Worm (Caenorhabditis elegans): Measurements from ENCODE around the gene F53F4.18.

Gene F53F4.18

ce11 chrV:13625517-13626097 lies 35.7 kb downstream of the F53F4.18 start, which contains the start of the genes nduv-2 and F53F4.12 (continued):
- TF ChIP-seq unc-130 (GFP tag; optimal IDR thresholded peaks at IDR 0.05) = peak; percentile 10
- TF ChIP-seq unc-62 (GFP tag; optimal IDR thresholded peaks at IDR 0.05 in 1 of 2) = no peak
- TF ChIP-seq unc-62 (tag; optimal IDR thresholded peaks at IDR 0.05) = no peak
- no peak for TF ChIP-seq dmd-8 (GFP tag; IDR thresholded peaks at IDR 0.05)
- no peak for TF ChIP-seq dve-1 (tag; optimal IDR thresholded peaks at IDR 0.05; ENCODE audit: insufficient read depth)
- no peak for TF ChIP-seq fos-1 (tag; optimal IDR thresholded peaks at IDR 0.05)
- peak; percentile 3 for TF ChIP-seq dpl-1 (GFP tag; optimal IDR thresholded peaks at IDR 0.05)
- no peak for TF ChIP-seq nhr-42 (GFP tag; IDR thresholded peaks at IDR 0.05)
- no peak for TF ChIP-seq ceh-28 (tag; optimal IDR thresholded peaks at IDR 0.05)
- no peak for TF ChIP-seq nhr-41 (GFP tag; IDR thresholded peaks at IDR 0.05)
- TF ChIP-seq aly-2 (tag; optimal IDR thresholded peaks at IDR 0.05) = no peak

DNA sequence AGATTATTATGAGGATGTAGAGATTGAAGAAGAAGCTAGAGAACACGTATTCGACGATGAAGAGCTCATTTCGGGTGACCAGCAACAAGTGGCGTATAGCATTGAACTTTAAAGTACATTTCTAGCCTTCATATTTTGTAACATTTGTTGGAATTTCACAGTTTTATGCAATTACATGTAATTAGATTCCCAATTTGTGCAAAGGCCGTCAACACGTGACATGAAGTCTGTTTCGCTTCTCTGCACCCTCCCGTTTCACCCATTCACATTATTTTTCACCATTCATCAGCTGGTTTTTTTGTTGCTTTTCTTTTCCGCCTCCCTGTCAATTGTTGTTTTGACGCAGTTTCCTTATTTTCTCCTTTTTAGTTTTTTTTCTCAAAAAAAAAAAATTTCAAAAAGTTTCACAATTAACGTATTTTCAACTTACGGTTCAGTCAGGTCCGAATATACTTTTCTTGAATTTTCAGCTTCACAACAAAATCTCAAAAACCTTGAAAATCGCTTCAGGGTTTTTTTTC lies 37.2 kb downstream of the F53F4.18 start, which contains the start of gene sde-2:
Gene sde-2, plus strand, starts transcription at position 471 of the 521 bp plus-strand sequence.
- TF ChIP-seq aha-1 (tag) = no peak
- TF ChIP-seq sdz-12 (GFP tag; optimal IDR thresholded peaks at IDR 0.05) = no peak
- TF ChIP-seq unc-62 (GFP tag; optimal IDR thresholded peaks at IDR 0.05 in 1 of 2) = peak in 1 of 2 experiments; percentile 53
- TF ChIP-seq unc-62 (tag; optimal IDR thresholded peaks at IDR 0.05) = no peak
- no peak for TF ChIP-seq hlh-11 (tag; optimal IDR thresholded peaks at IDR 0.05)
- peak; percentile 45 for TF ChIP-seq ces-1 (GFP tag; optimal IDR thresholded peaks at IDR 0.05)
- no peak for TF ChIP-seq F10B5.3 (tag; optimal IDR thresholded peaks at IDR 0.05)
- no peak for TF ChIP-seq dpl-1 (GFP tag; optimal IDR thresholded peaks at IDR 0.05)
- TF ChIP-seq zip-11 (GFP tag; IDR thresholded peaks at IDR 0.05) = no peak
- TF ChIP-seq spr-3 (GFP tag; optimal IDR thresholded peaks at IDR 0.05) = no peak
- TF ChIP-seq ama-1 (optimal IDR thresholded peaks at IDR 0.05) = no peak
- no peak for TF ChIP-seq php-3 (GFP tag; IDR thresholded peaks at IDR 0.05)
- no peak for TF ChIP-seq rbr-2 (tag; optimal IDR thresholded peaks at IDR 0.05)
- TF ChIP-seq nhr-48 (tag; optimal IDR thresholded peaks at IDR 0.05) = no peak
- peak; percentile 57 for TF ChIP-seq hlh-30 (tag; optimal IDR thresholded peaks at IDR 0.05; ENCODE audit: insufficient read depth)
- no peak for TF ChIP-seq nhr-25 (tag; optimal IDR thresholded peaks at IDR 0.05; ENCODE audit: borderline replicate concordance, insufficient read depth)
- TF ChIP-seq attf-4 (tag; optimal IDR thresholded peaks at IDR 0.05) = no peak
- no peak for TF ChIP-seq vab-7 (GFP tag; IDR thresholded peaks at IDR 0.05)

DNA sequence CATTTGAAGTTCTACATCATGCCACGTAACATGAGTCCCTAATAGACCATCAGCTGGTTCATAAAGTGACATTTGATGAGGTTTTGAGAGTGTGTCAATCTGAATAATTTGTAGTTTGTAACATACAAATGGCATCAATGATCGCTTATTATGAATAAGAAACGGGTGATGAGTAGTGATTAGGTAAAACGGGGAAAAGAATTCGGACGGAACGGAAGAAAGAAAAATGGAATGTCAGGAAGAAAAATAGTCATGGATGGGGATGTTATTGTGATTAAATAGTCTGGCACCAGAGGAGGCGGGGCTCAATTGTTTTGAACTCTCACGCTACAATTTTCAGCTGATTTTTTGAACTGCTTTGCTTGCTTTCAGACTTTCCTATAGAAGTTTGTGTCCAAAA lies 44.2 kb downstream of the F53F4.18 start, which contains the start of gene H37A05.2:
Gene H37A05.2, minus strand, starts transcription at position 101 of the 400 bp plus-strand sequence.
- no peak for TF ChIP-seq Y75B8A.6 (GFP tag; IDR thresholded peaks at IDR 0.05)

DNA sequence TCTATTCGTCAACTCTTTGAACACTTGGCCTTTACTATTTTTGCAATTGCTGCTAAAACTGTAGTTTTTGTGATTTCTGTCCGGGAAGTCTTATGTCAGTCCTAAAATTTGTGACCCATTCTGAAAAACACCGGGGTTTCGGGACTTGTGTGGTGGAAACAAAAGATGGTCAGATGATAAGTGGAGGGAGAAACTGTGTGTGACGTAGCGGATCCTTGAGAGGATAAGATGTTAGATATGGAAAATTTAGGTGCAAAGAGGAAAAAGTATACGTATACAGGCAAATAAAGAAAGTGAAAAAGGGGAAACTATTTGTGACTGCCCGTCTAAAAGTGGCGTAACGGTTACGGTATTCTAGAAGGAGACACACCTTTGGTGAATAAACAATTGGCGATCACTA lies 46.5 kb downstream of the F53F4.18 start:
- TF ChIP-seq Y105C5A.15 (GFP tag; IDR thresholded peaks at IDR 0.05) (no peak), tag-97 (GFP tag; IDR thresholded peaks at IDR 0.05) (no peak), ceh-82 (tag; optimal IDR thresholded peaks at IDR 0.05) (no peak), ctbp-1 (GFP tag; IDR thresholded peaks at IDR 0.05) (no peak), nhr-48 (tag; optimal IDR thresholded peaks at IDR 0.05) (no peak), nhr-11 (tag; optimal IDR thresholded peaks at IDR 0.05) (no peak), php-3 (GFP tag; IDR thresholded peaks at IDR 0.05) (no peak)

DNA sequence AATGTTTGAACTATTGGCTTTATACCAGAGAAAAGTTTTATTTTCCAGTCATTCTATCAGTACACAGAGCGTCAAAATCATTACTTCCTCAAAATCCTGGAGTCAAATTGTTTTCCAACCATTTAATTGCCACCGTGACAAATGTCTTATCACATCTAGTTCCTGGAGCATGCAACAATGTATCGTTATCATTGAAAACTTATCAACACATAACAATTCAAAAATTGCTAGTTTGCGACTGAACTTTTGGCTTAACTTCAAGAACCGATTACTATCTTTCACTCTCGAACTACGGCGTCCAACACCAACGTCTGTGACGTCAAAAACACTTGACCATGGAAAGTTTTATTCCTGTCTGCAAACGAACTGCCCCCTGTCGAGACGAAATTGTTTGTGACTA lies 48.1 kb downstream of the F53F4.18 start:
- TF ChIP-seq hlh-11 (tag; optimal IDR thresholded peaks at IDR 0.05) (peak; percentile 9), nhr-11 (tag; optimal IDR thresholded peaks at IDR 0.05) (no peak), dmd-6 (GFP tag; IDR thresholded peaks at IDR 0.05) (peak; percentile 78), dve-1 (tag; optimal IDR thresholded peaks at IDR 0.05; ENCODE audit: insufficient read depth) (peak; percentile 37), nhr-28 (tag; optimal IDR thresholded peaks at IDR 0.05) (peak; percentile 69), ctbp-1 (GFP tag; IDR thresholded peaks at IDR 0.05) (no peak), nhr-10 (tag; optimal IDR thresholded peaks at IDR 0.05) (no peak), lim-7 (GFP tag; IDR thresholded peaks at IDR 0.05) (no peak), mxl-3 (GFP tag; optimal IDR thresholded peaks at IDR 0.05) (no peak), daf-16 (GFP tag; optimal IDR thresholded peaks at IDR 0.05) (no peak), daf-16 (tag; optimal IDR thresholded peaks at IDR 0.05) (peak; percentile 43), pqm-1 (tag; optimal IDR thresholded peaks at IDR 0.05) (peak; percentile 69)
